Fruit fly (Drosophila melanogaster) ovary, adult (tissue): ENCODE results near the gene CG15818.

Experiments used
- CG17801 ChIP-seq: fragments of 200-800 bp; optimal IDR thresholded peaks from 2 replicates; lab custom pipeline; 2019; ENCODE audit warnings: missing biosample characterization, mild to moderate bottlenecking, missing genetic modification characterization, moderate library complexity; ENCODE audit not compliant: partially characterized antibody

Gene CG15818

dm6 chr2L:7410609-7411008, at the start of gene CG15818:
Gene CG15818 (plus strand): TSS chr2L:7410909.
- no peak for TF ChIP-seq CG17801 (GFP tag; lab: Kevin White, UChicago)

dm6 chr2L:7363079-7363478, 47.6 kb upstream of the CG15818 start, which contains the start of gene Wnt10:
Gene Wnt10 (plus strand): TSS chr2L:7363379.
- TF ChIP-seq CG17801 (GFP tag; lab: Kevin White, UChicago): no peak

- no peak for TF ChIP-seq CG17801 (GFP tag; lab: Kevin White, UChicago)
Observed at dm6 chr2L:7376157-7376556, 34.6 kb upstream of the CG15818 start.

dm6 chr2L:7377402-7377801, 33.3 kb upstream of the CG15818 start, which contains the start of gene ninaC:
Gene ninaC (plus strand): TSS chr2L:7377702.
- TF ChIP-seq CG17801 (GFP tag; lab: Kevin White, UChicago): no peak

dm6 chr2L:7386555-7387420, 23.9 kb upstream of the CG15818 start:
- TF ChIP-seq CG17801 (GFP tag; lab: Kevin White, UChicago): peak; percentile 42

DNA sequence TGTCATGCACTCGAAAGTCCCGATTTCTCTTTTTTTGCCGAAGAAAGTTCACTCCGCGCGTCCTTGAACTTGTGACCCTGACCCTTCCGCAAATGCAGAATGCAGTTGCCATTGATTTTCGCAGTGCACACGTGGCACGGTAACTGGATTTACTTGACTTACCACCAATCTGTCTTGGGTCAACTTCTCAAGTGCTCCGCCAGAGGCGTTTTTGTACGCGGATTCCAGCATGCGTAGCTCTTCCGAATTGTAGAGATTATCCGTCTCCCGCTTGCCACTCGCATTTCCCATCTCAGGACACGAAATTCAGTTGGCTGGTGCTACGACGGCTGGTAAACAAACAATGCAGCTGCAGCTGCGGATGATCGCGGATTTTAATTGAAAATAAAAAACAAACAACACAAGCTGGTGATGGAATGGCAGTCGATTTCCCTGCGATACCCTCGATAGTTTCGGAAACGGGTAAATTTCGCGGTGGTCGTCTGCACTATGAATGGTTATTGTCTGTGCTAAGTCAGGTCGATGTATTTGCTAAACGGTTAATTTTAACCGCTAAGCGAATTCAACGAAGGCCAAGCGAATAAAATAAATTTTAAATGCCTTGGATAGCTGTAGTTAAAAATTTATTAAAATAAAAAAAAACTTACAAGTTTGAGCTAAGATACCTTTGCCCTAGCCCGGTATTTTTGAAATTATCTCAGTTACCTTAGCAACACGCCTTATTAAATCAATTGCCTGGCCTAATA, 22.7 kb upstream of the CG15818 start, which contains the start of the genes CG5149 and gudu:
Gene CG5149, minus strand, starts transcription at position 441 of the 746 bp plus-strand sequence.
Gene gudu, plus strand, starts transcription at position 696 of the 746 bp plus-strand sequence.
- no peak for TF ChIP-seq CG17801 (GFP tag; lab: Kevin White, UChicago)

- TF ChIP-seq CG17801 (GFP tag; lab: Kevin White, UChicago): peak; percentile 65
Observed at dm6 chr2L:7395813-7396212, 14.9 kb upstream of the CG15818 start.

DNA sequence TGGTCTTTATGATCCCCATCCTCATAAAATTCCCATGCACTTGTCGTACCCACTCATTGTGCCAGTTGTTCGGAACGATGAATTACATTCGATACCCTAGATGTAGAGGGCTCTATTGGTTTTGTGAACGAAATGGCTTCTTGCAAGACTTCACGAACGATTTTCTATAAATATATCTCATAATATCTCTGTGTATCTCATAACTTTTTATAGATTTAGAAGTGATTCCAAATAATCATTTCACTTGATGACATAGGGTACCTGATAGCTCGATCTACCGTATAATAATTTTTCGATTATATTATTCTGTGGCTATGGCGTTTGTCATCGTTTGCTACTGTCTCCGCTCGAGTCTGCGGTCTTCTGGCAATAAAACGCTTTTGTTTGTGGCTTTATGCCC, 13.7 kb upstream of the CG15818 start:
- no peak for TF ChIP-seq CG17801 (GFP tag; lab: Kevin White, UChicago)

- no peak for TF ChIP-seq CG17801 (GFP tag; lab: Kevin White, UChicago)
Observed at dm6 chr2L:7397746-7398145, 13.0 kb upstream of the CG15818 start.

dm6 chr2L:7398528-7398927, 12.2 kb upstream of the CG15818 start, which contains the start of gene CG5160:
Gene CG5160 (minus strand): TSS chr2L:7398750.
- no peak for TF ChIP-seq CG17801 (GFP tag; lab: Kevin White, UChicago)

DNA sequence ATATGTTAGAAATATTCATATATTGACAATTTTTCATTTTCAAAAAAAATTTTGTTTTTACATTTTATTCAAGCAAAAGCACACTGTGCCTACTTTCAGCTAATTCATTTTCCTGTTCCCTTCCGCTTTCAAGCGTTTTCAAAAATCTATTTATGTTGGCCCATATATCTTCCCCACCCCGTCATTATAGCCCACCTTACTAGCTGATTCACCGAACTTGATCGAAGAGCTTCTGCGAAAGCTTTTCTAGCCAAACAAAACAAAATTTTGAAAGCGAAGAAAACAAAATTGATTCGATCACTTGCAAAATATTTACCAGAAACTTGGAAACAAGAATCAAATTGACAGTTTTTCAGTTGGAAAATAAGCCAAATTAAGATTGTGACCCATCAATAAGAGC, 9.7 kb upstream of the CG15818 start, which contains the start of gene CG5171:
Gene CG5171, plus strand, starts transcription at position 311 of the 400 bp plus-strand sequence.
- TF ChIP-seq CG17801 (GFP tag; lab: Kevin White, UChicago): no peak

dm6 chr2L:7401627-7402026, 9.1 kb upstream of the CG15818 start:
- no peak for TF ChIP-seq CG17801 (GFP tag; lab: Kevin White, UChicago)

DNA sequence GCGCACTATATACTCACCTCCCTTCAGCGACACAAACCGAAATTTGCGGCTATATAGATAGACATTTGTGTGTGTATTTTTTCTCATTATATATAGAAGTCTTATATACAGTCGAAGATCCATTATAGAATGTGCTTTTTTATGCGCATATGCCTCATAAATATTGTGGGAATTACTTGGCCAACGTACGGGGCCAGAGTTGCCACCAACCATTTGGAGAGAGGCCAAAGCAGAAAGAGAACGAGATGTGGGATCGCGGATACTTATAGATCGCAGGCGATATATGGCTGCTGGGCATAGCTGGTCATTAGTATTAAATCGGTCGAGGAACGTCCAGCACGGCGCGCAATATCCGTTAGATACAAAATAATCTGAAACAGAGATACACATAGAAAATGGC, 5.8 kb upstream of the CG15818 start, which contains the start of gene CG5177:
Gene CG5177, plus strand, starts transcription at position 305 of the 400 bp plus-strand sequence.
- no peak for TF ChIP-seq CG17801 (GFP tag; lab: Kevin White, UChicago)

- no peak for TF ChIP-seq CG17801 (GFP tag; lab: Kevin White, UChicago)
Observed at dm6 chr2L:7407638-7408037, 3.1 kb upstream of the CG15818 start.

DNA sequence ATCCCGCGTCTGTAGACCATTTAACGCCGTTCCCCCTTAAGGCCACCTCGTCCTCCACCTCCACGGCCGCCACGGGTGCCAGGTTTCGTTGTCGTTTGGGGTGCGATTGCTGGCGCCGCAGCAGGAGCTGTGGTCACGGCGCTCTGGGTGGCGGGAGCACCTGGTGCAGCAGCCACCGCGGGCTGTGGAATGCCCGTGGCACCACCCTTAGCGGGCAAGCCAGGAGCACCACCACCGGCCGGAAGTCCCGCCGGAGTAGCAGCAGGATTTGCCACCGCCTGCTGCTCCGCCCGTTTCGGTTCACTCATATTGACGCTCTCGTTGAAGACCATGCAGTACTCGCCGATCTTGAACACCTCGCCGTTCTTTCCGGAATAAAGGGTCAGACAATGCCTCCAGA, 1.7 kb upstream of the CG15818 start:
- no peak for TF ChIP-seq CG17801 (GFP tag; lab: Kevin White, UChicago)
